Worm (Caenorhabditis elegans) whole organism, L3 larva: ENCODE measurements around the gene gur-4.

ENCODE experiments used
- R02D3.7 ChIP-seq: fragments of 150-350 bp; optimal IDR thresholded peaks from 2 replicates; lab custom pipeline; 2014; ENCODE audit warnings: missing biosample characterization, missing genetic modification characterization
- ZK546.5 ChIP-seq: sonication (generic microtip); optimal IDR thresholded peaks from 2 replicates; lab custom pipeline; 2017; ENCODE audit warnings: missing biosample characterization, missing genetic modification characterization
- aly-2 ChIP-seq: fragments of 150-350 bp; optimal IDR thresholded peaks from 2 replicates; lab custom pipeline; 2014; ENCODE audit warnings: missing biosample characterization, missing genetic modification characterization
- ama-1 ChIP-seq: fragments of 150-350 bp; optimal IDR thresholded peaks from 2 replicates; lab custom pipeline; 2018
- jun-1 ChIP-seq: fragments of 150-350 bp; optimal IDR thresholded peaks from 2 replicates; lab custom pipeline; 2014; ENCODE audit warnings: missing biosample characterization, missing genetic modification reagents, missing genetic modification characterization
- mml-1 ChIP-seq: fragments of 150-350 bp; sonication (generic microtip); optimal IDR thresholded peaks from 3 replicates; lab custom pipeline; 2014; ENCODE audit warnings: missing biosample characterization, missing genetic modification characterization
- nhr-76 ChIP-seq: fragments of 150-350 bp; sonication (generic microtip); optimal IDR thresholded peaks from 5 replicates; lab custom pipeline; 2014; ENCODE audit warnings: missing biosample characterization, missing genetic modification characterization
- snpc-4 ChIP-seq: fragments of 150-350 bp; optimal IDR thresholded peaks from 2 replicates; lab custom pipeline; 2014; ENCODE audit warnings: missing biosample characterization, missing genetic modification characterization
- unc-39 ChIP-seq: sonication (generic microtip); optimal IDR thresholded peaks from 4 replicates; lab custom pipeline; 2017; ENCODE audit warnings: missing biosample characterization, missing genetic modification characterization

ce11 chrII:14104470-14104869 is at the start of gene gur-4:
- TF ChIP-seq aly-2 (tag; lab: Kevin White, UChicago) (no peak), ama-1 (lab: Kevin White, UChicago) (no peak), ZK546.5 (tag; lab: Kevin White, UChicago) (no peak), jun-1 (tag; lab: Kevin White, UChicago) (no peak), snpc-4 (tag; lab: Kevin White, UChicago) (no peak), R02D3.7 (tag; lab: Kevin White, UChicago) (no peak), mml-1 (tag; lab: Kevin White, UChicago) (no peak), unc-39 (no peak), nhr-76 (tag; lab: Kevin White, UChicago) (no peak)
